Fruit fly (Drosophila melanogaster) whole organism, wandering third instar larva: Measurements from ENCODE around the gene CG9297.
A peak's percentile ranks its signal among the peaks of the same experiment; 100 is the strongest.

Experiments
- Abd-B ChIP-seq: fragments of >200 bp; optimal IDR thresholded peaks from 2 replicates; lab custom pipeline; 2017; ENCODE audit warnings: missing biosample characterization, missing genetic modification characterization
- CG32264 ChIP-seq: fragments of 200-800 bp; sonication (Bioruptor generic); optimal IDR thresholded peaks from 2 replicates; lab custom pipeline; 2016; ENCODE audit warnings: missing biosample characterization, missing genetic modification characterization
- CG9705 ChIP-seq: fragments of 200-800 bp; sonication (Bioruptor generic); optimal IDR thresholded peaks from 2 replicates; lab custom pipeline; 2018; ENCODE audit warnings: missing biosample characterization, mild to moderate bottlenecking, missing genetic modification characterization
- Dif ChIP-seq: fragments of 200-275, 200-300 bp; sonication (Bioruptor generic); optimal IDR thresholded peaks from 2 replicates; lab custom pipeline; 2018; ENCODE audit warnings: missing biosample characterization, missing genetic modification characterization; ENCODE audit not compliant: partially characterized antibody
- HLH106 ChIP-seq: fragments of 200-800 bp; optimal IDR thresholded peaks from 3 replicates; lab custom pipeline; 2019; ENCODE audit warnings: missing biosample characterization, mild to moderate bottlenecking, missing genetic modification characterization, moderate library complexity
- Hnf4 ChIP-seq: fragments of 200-800 bp; sonication (Bioruptor generic); optimal IDR thresholded peaks from 2 replicates; lab custom pipeline; 2016; ENCODE audit warnings: missing biosample characterization, mild to moderate bottlenecking, missing genetic modification characterization
- Jra ChIP-seq: sonication (Bioruptor generic); optimal IDR thresholded peaks from 2 replicates; lab custom pipeline; 2016; ENCODE audit warnings: missing biosample characterization, missing genetic modification characterization
- Myc ChIP-seq: fragments of >200 bp; optimal IDR thresholded peaks from 2 replicates; lab custom pipeline; 2017
- N ChIP-seq: fragments of >200 bp; optimal IDR thresholded peaks from 2 replicates; lab custom pipeline; 2018; ENCODE audit warnings: missing biosample characterization, missing external identifiers, missing genetic modification characterization
- OdsH ChIP-seq: fragments of 200-800 bp; sonication (Bioruptor generic); optimal IDR thresholded peaks from 2 replicates; lab custom pipeline; 2016; ENCODE audit warnings: missing biosample characterization, mild to moderate bottlenecking, missing genetic modification characterization
- Sp1 ChIP-seq: fragments of 200-800 bp; sonication (Bioruptor generic); optimal IDR thresholded peaks from 3 replicates; lab custom pipeline; 2019; ENCODE audit warnings: missing biosample characterization, mild to moderate bottlenecking, missing genetic modification characterization, moderate library complexity
- Vsx2 ChIP-seq: fragments of 200-300, 225-300 bp; sonication (Bioruptor generic); optimal IDR thresholded peaks from 2 replicates; lab custom pipeline; 2018; ENCODE audit warnings: missing biosample characterization, missing genetic modification characterization; ENCODE audit not compliant: partially characterized antibody
- br ChIP-seq: fragments of 200-800 bp; sonication (Bioruptor generic); optimal IDR thresholded peaks from 2 replicates; lab custom pipeline; 2016; ENCODE audit warnings: missing biosample characterization, missing genetic modification characterization
- brk ChIP-seq: fragments of 200-800 bp; sonication (Bioruptor generic); optimal IDR thresholded peaks from 2 replicates; lab custom pipeline; 2016; ENCODE audit warnings: missing biosample characterization, mild to moderate bottlenecking, missing genetic modification characterization
- dl ChIP-seq, 2 experiments: fragments of 175-275, 200-275 bp in 1 of 2; fragments of 200-275 bp in 1 of 2; sonication (Bioruptor generic); optimal IDR thresholded peaks; lab custom pipeline; 2018; ENCODE audit warnings: mild to moderate bottlenecking in 2 of 2, missing biosample characterization in 2 of 2, missing genetic modification characterization in 2 of 2, moderate library complexity in 2 of 2; ENCODE audit not compliant: partially characterized antibody in 2 of 2, insufficient read depth in 1 of 2
- dmrt93B ChIP-seq: fragments of 200-800 bp; sonication (Bioruptor generic); optimal IDR thresholded peaks from 2 replicates; lab custom pipeline; 2018; ENCODE audit warnings: missing biosample characterization, mild to moderate bottlenecking, missing genetic modification characterization
- dsf ChIP-seq: sonication (Bioruptor generic); optimal IDR thresholded peaks from 2 replicates; lab custom pipeline; 2016; ENCODE audit warnings: missing biosample characterization, missing genetic modification characterization, borderline replicate concordance
- ey ChIP-seq: fragments of 200-800 bp; sonication (Bioruptor generic); optimal IDR thresholded peaks from 2 replicates; lab custom pipeline; 2016; ENCODE audit warnings: missing biosample characterization, missing genetic modification characterization
- foxo ChIP-seq, 2 experiments: fragments of 200-800 bp; sonication (Bioruptor generic); optimal IDR thresholded peaks; 2 replicates in 1 of 2; 3 replicates in 1 of 2; lab custom pipeline; 2016 to 2017; ENCODE audit warnings: missing biosample characterization in 2 of 2, missing genetic modification characterization in 2 of 2
- fru ChIP-seq: fragments of 200-800 bp; sonication (Bioruptor generic); optimal IDR thresholded peaks from 3 replicates; lab custom pipeline; 2016; ENCODE audit warnings: missing biosample characterization, mild to moderate bottlenecking, missing genetic modification characterization
- h ChIP-seq: fragments of 200-800 bp; sonication (Bioruptor generic); optimal IDR thresholded peaks from 3 replicates; lab custom pipeline; 2016; ENCODE audit warnings: missing biosample characterization, mild to moderate bottlenecking, missing genetic modification characterization
- jim ChIP-seq: fragments of 175-275, 200-325 bp; sonication (Bioruptor generic); optimal IDR thresholded peaks from 2 replicates; lab custom pipeline; 2016; ENCODE audit warnings: missing biosample characterization, mild to moderate bottlenecking, missing genetic modification characterization
- lola ChIP-seq: fragments of >200 bp; optimal IDR thresholded peaks from 2 replicates; lab custom pipeline; 2017; ENCODE audit warnings: missing biosample characterization, missing genetic modification characterization
- psq ChIP-seq: fragments of 200-800 bp; sonication (Bioruptor generic); optimal IDR thresholded peaks from 3 replicates; lab custom pipeline; 2017; ENCODE audit warnings: missing biosample characterization, mild to moderate bottlenecking, missing genetic modification characterization, moderate library complexity
- rgr ChIP-seq: fragments of 200-800 bp; sonication (Bioruptor generic); optimal IDR thresholded peaks from 3 replicates; lab custom pipeline; 2016; ENCODE audit warnings: missing biosample characterization, mild to moderate bottlenecking, missing genetic modification characterization
- sage ChIP-seq: fragments of 200-800 bp; sonication (Bioruptor generic); optimal IDR thresholded peaks from 2 replicates; lab custom pipeline; 2016; ENCODE audit warnings: missing biosample characterization, mild to moderate bottlenecking, missing genetic modification characterization
- sv ChIP-seq: fragments of 200-800 bp; sonication (Bioruptor generic); optimal IDR thresholded peaks from 3 replicates; lab custom pipeline; 2016; ENCODE audit warnings: missing biosample characterization, missing genetic modification characterization
- tai ChIP-seq: sonication (Bioruptor generic); optimal IDR thresholded peaks from 2 replicates; lab custom pipeline; 2016; ENCODE audit warnings: missing biosample characterization, missing genetic modification characterization
- woc ChIP-seq: sonication (Bioruptor generic); optimal IDR thresholded peaks from 2 replicates; lab custom pipeline; 2016; ENCODE audit warnings: missing biosample characterization, mild to moderate bottlenecking, missing genetic modification characterization

Gene CG9297

DNA sequence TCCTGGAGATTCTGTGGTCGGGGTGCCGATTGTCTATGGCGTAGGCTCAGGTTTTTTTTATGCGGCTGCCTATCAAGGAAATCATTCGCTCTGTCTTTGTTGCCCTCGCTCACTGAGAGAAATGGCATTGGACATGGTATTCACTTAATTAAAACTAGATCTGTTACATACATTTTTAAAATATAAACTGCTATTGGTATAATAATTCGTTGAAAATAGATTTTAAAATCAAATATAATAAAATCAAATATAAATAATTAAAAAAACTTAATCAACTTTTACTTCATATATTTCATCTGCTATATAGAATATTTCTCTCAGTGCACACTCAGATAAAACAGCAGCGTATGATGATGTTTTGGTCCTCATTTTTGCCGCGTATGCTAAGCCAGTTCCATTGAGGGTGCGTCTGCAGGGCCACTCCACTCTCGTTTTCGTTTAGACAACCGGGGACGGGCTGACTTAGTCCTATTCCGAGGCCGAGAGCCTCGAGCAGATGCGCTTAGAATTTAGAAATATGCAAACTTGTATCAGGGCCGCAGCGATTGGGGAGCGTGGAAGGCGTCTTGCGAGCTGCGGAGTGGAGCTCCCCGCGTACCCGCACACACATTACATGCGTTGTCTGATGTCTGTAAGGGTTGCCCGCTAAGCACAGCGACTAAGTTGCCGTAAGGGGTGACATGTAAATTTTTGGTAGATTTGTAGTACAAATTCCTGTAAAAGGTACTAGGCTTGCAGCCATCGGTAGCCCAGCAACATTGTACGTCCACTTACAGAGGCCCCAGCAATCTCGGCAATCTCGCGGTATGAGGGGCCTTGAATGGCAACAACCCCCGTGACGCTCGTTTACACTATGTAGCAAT, 28.5 kb downstream of the CG9297 start:
- TF ChIP-seq brk (GFP tag; lab: Kevin White, UChicago) (no peak), foxo (GFP tag; optimal IDR thresholded peaks at IDR 0.05; lab: Kevin White, UChicago) (peak in 1 of 2 experiments; percentile 12), Sp1 (GFP tag; lab: Kevin White, UChicago) (peak; percentile 18), HLH106 (tag; lab: Kevin White, UChicago) (peak; percentile 14)

- TF ChIP-seq Dif (GFP tag; lab: Kevin White, UChicago) = no peak
- TF ChIP-seq dsf (GFP tag; lab: Kevin White, UChicago) = no peak
- TF ChIP-seq OdsH (GFP tag; lab: Kevin White, UChicago) = peak; percentile 58
- TF ChIP-seq foxo (GFP tag; optimal IDR thresholded peaks at IDR 0.05; lab: Kevin White, UChicago) = peak in 1 of 2 experiments; percentile 73
- TF ChIP-seq HLH106 (tag; lab: Kevin White, UChicago) = peak; percentile 54
- peak; percentile 34 for TF ChIP-seq Hnf4 (GFP tag; lab: Kevin White, UChicago)
- TF ChIP-seq rgr (GFP tag; lab: Kevin White, UChicago) = peak; percentile 78
- TF ChIP-seq woc (GFP tag; lab: Kevin White, UChicago) = peak; percentile 0
- TF ChIP-seq h (GFP tag; lab: Kevin White, UChicago) = peak; percentile 73
- TF ChIP-seq sv (GFP tag; lab: Kevin White, UChicago) = peak; percentile 75
- TF ChIP-seq Sp1 (GFP tag; lab: Kevin White, UChicago) = peak; percentile 79
- TF ChIP-seq sage (GFP tag; lab: Kevin White, UChicago) = no peak
- TF ChIP-seq br (GFP tag; lab: Kevin White, UChicago) = peak; percentile 53
- TF ChIP-seq Jra (GFP tag; lab: Kevin White, UChicago) = no peak
- peak; percentile 24 for TF ChIP-seq brk (GFP tag; lab: Kevin White, UChicago)
- no peak for TF ChIP-seq lola (GFP tag; lab: Kevin White, UChicago)
- no peak for TF ChIP-seq Abd-B (GFP tag; lab: Kevin White, UChicago)
- peak; percentile 71 for TF ChIP-seq fru (GFP tag; lab: Kevin White, UChicago)
- peak; percentile 63 for TF ChIP-seq psq (GFP tag; lab: Kevin White, UChicago)
- TF ChIP-seq ey = peak; percentile 47
- TF ChIP-seq jim = no peak
- TF ChIP-seq dl (GFP tag; optimal IDR thresholded peaks at IDR 0.05; lab: Kevin White, UChicago; ENCODE audit: insufficient read depth in 1 of 2, partially characterized antibody in 2 of 2) = no peak
- peak; percentile 50 for TF ChIP-seq CG9705 (GFP tag; lab: Kevin White, UChicago)
- TF ChIP-seq dmrt93B (GFP tag; lab: Kevin White, UChicago) = peak; percentile 27
- no peak for TF ChIP-seq Myc (lab: Kevin White, UChicago)
- TF ChIP-seq N (GFP tag; lab: Kevin White, UChicago) = no peak
- TF ChIP-seq Vsx2 (GFP tag; lab: Kevin White, UChicago) = peak; percentile 23
- TF ChIP-seq, all 38 proteins: peak for 17
These were observed 29.1 kb downstream of the CG9297 start for dm6 chr3R:13800430-13800848.

- TF ChIP-seq Vsx2 (GFP tag; lab: Kevin White, UChicago) = peak; percentile 16
- no peak for TF ChIP-seq N (GFP tag; lab: Kevin White, UChicago)
These were observed 30.1 kb downstream of the CG9297 start for dm6 chr3R:13801184-13802056.

dm6 chr3R:13802057-13802817, 30.9 kb downstream of the CG9297 start:
- TF ChIP-seq brk (GFP tag; lab: Kevin White, UChicago) (no peak), Abd-B (GFP tag; lab: Kevin White, UChicago) (no peak), tai (GFP tag; lab: Kevin White, UChicago) (no peak), dsf (GFP tag; lab: Kevin White, UChicago) (no peak), CG9705 (GFP tag; lab: Kevin White, UChicago) (no peak), CG32264 (no peak), foxo (GFP tag; optimal IDR thresholded peaks at IDR 0.05; lab: Kevin White, UChicago) (no peak)
- TF ChIP-seq, all 38 proteins: peak for 0
